Worm (Caenorhabditis elegans) whole organism, mixed stage, embryonic: ENCODE measurements around the gene srx-82.

ENCODE experiments used
- blmp-1 ChIP-seq: fragments of 150-350 bp; optimal IDR thresholded peaks from 2 replicates; lab custom pipeline; 2014; ENCODE audit warnings: missing biosample characterization, missing genetic modification characterization
- ceh-83 ChIP-seq: fragments of 200-800 bp; sonication (Bioruptor generic); optimal IDR thresholded peaks from 2 replicates; lab custom pipeline; 2018; ENCODE audit warnings: mild to moderate bottlenecking, missing genetic modification characterization, missing compliant biosample characterization
- ces-1 ChIP-seq: fragments of 150-350 bp; optimal IDR thresholded peaks from 2 replicates; lab custom pipeline; 2014; ENCODE audit warnings: missing biosample characterization, missing genetic modification reagents, missing genetic modification characterization
- drap-1 ChIP-seq: fragments of 200-800 bp; sonication (Bioruptor generic); optimal IDR thresholded peaks from 3 replicates; lab custom pipeline; 2018; ENCODE audit warnings: mild to moderate bottlenecking, missing genetic modification characterization, missing compliant biosample characterization
- elt-1 ChIP-seq: sonication (generic microtip); optimal IDR thresholded peaks from 2 replicates; lab custom pipeline; 2017; ENCODE audit warnings: missing genetic modification characterization, mild to moderate bottlenecking, missing compliant biosample characterization, antibody characterized with exemption, moderate library complexity, borderline replicate concordance; ENCODE audit not compliant: insufficient read depth
- elt-3 ChIP-seq: fragments of 150-350 bp; optimal IDR thresholded peaks from 2 replicates; lab custom pipeline; 2014; ENCODE audit warnings: missing biosample characterization, missing genetic modification characterization
- lin-13 ChIP-seq: fragments of 150-350 bp; optimal IDR thresholded peaks from 2 replicates; lab custom pipeline; 2014; ENCODE audit warnings: missing biosample characterization, missing genetic modification characterization
- sptf-1 ChIP-seq: sonication (generic microtip); optimal IDR thresholded peaks from 2 replicates; lab custom pipeline; 2017; ENCODE audit warnings: mild to moderate bottlenecking, missing genetic modification characterization, moderate library complexity, missing compliant biosample characterization
- unc-62 ChIP-seq: fragments of 150-350 bp; optimal IDR thresholded peaks from 2 replicates; lab custom pipeline; 2014; ENCODE audit warnings: missing biosample characterization, missing genetic modification reagents, missing genetic modification characterization
- zip-8 ChIP-seq: fragments of 150-350 bp; optimal IDR thresholded peaks from 2 replicates; lab custom pipeline; 2014; ENCODE audit warnings: missing biosample characterization, missing genetic modification characterization
- ztf-11 ChIP-seq: fragments of 150-350 bp; optimal IDR thresholded peaks from 2 replicates; lab custom pipeline; 2014; ENCODE audit warnings: missing biosample characterization, missing genetic modification characterization

DNA sequence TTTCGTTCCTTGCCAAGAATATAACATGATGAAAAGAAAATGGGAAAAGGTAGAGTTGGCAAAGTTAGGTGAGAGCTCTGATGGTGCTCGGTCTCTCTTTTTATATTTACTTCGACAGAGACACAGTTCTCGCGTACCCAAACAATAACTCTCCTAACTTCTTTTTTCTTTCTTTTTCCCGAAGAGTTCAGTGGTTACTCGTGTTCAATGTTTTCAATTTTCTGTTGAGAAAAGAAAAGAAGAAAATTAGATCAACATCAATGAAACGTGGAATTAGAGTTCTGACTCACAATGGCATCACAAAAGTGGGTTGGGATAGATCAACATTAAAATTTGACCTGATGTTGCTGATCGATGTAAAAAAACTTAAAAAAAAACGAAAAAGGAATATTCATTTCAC lies 16.9 kb downstream of the srx-82 start, which contains the start of gene idpp-16:
- TF ChIP-seq drap-1 (GFP tag; lab: Kevin White, UChicago): no peak
- no peak for TF ChIP-seq ceh-83 (GFP tag; lab: Kevin White, UChicago)
- no peak for TF ChIP-seq unc-62 (GFP tag; lab: Kevin White, UChicago)
- no peak for TF ChIP-seq ces-1 (GFP tag; lab: Kevin White, UChicago)
- TF ChIP-seq zip-8 (tag; lab: Kevin White, UChicago): no peak
- TF ChIP-seq lin-13: no peak
- TF ChIP-seq elt-1 (tag; lab: Kevin White, UChicago): no peak
- no peak for TF ChIP-seq ztf-11 (tag; lab: Kevin White, UChicago)
- TF ChIP-seq elt-3 (tag; lab: Kevin White, UChicago): no peak
- TF ChIP-seq blmp-1 (tag; lab: Kevin White, UChicago): no peak
- TF ChIP-seq sptf-1 (tag; lab: Kevin White, UChicago): no peak
